Worm (Caenorhabditis elegans) whole organism, L2 larva: ENCODE measurements around the gene seb-3.

ENCODE experiments used
- alr-1 ChIP-seq: fragments of 150-350 bp; optimal IDR thresholded peaks from 2 replicates; lab custom pipeline; 2014; ENCODE audit warnings: missing biosample characterization, missing genetic modification characterization
- ama-1 ChIP-seq: fragments of 150-350 bp; optimal IDR thresholded peaks from 2 replicates; lab custom pipeline; 2018; ENCODE audit warnings: inconsistent platforms
- ceh-16 ChIP-seq: fragments of 150-350 bp; optimal IDR thresholded peaks from 2 replicates; lab custom pipeline; 2014; ENCODE audit warnings: missing biosample characterization, missing genetic modification characterization
- egl-27 ChIP-seq: sonication (generic microtip); optimal IDR thresholded peaks from 3 replicates; lab custom pipeline; 2017; ENCODE audit warnings: missing biosample characterization, missing genetic modification reagents, missing genetic modification characterization
- elt-1 ChIP-seq: fragments of 150-350 bp; optimal IDR thresholded peaks from 2 replicates; lab custom pipeline; 2014; ENCODE audit warnings: missing biosample characterization, missing genetic modification characterization
- mab-5 ChIP-seq: fragments of 150-350 bp; optimal IDR thresholded peaks from 2 replicates; lab custom pipeline; 2014; ENCODE audit warnings: missing biosample characterization, missing genetic modification characterization
- nhr-11 ChIP-seq: fragments of 150-350 bp; optimal IDR thresholded peaks from 2 replicates; lab custom pipeline; 2014; ENCODE audit warnings: missing biosample characterization, missing genetic modification characterization
- nhr-25 ChIP-seq: fragments of 150-350 bp; sonication (generic microtip); optimal IDR thresholded peaks from 3 replicates; lab custom pipeline; 2014; ENCODE audit warnings: missing biosample characterization, missing genetic modification characterization
- nhr-77 ChIP-seq: fragments of 150-350 bp; optimal IDR thresholded peaks from 2 replicates; lab custom pipeline; 2014; ENCODE audit warnings: missing biosample characterization, missing genetic modification characterization
- skn-1 ChIP-seq: sonication (generic microtip); optimal IDR thresholded peaks from 2 replicates; lab custom pipeline; 2017; ENCODE audit warnings: missing biosample characterization, missing genetic modification characterization
- unc-55 ChIP-seq: fragments of 150-350 bp; sonication (generic microtip); optimal IDR thresholded peaks from 3 replicates; lab custom pipeline; 2014; ENCODE audit warnings: missing biosample characterization, missing genetic modification reagents, missing genetic modification characterization

- no peak for TF ChIP-seq alr-1 (tag; lab: Kevin White, UChicago)
- TF ChIP-seq mab-5 (tag; lab: Kevin White, UChicago): no peak
- TF ChIP-seq skn-1 (tag; lab: Kevin White, UChicago): no peak
- TF ChIP-seq nhr-77 (tag; lab: Kevin White, UChicago): no peak
- no peak for TF ChIP-seq nhr-25
- no peak for TF ChIP-seq ceh-16
- TF ChIP-seq ama-1 (lab: Kevin White, UChicago): no peak
- TF ChIP-seq elt-1 (tag; lab: Kevin White, UChicago): no peak
- TF ChIP-seq nhr-11 (tag; lab: Kevin White, UChicago): no peak
- no peak for TF ChIP-seq unc-55 (GFP tag; lab: Kevin White, UChicago)
- no peak for TF ChIP-seq egl-27 (tag; lab: Kevin White, UChicago)
These were observed 49.1 kb upstream of the seb-3 start for ce11 chrX:14976840-14977534.
